Fruit fly (Drosophila melanogaster) whole organism, embryonic: Measurements from ENCODE around the gene mRpL39.

Experiments used
- B-H2 ChIP-seq: fragments of 200-800 bp; sonication (Bioruptor generic); optimal IDR thresholded peaks from 2 replicates; lab custom pipeline; 2018; ENCODE audit warnings: missing biosample characterization, mild to moderate bottlenecking, missing genetic modification characterization
- Bgb ChIP-seq: fragments of 200-800 bp; sonication (Bioruptor generic); IDR thresholded peaks from 2 replicates; pipeline ENCODE4 v1.3.6; 2022; ENCODE audit warnings: missing biosample characterization, missing genetic modification characterization; ENCODE audit not compliant: partially characterized antibody
- CG10431 ChIP-seq: fragments of 200-800 bp; sonication (Bioruptor generic); optimal IDR thresholded peaks from 3 replicates; lab custom pipeline; 2018; ENCODE audit warnings: missing biosample characterization, mild to moderate bottlenecking, missing genetic modification characterization
- CG10462 ChIP-seq: fragments of 200-800 bp; sonication (Bioruptor generic); optimal IDR thresholded peaks from 2 replicates; lab custom pipeline; 2016; ENCODE audit warnings: missing biosample characterization, missing genetic modification characterization
- CG11093 ChIP-seq: fragments of 200-800 bp; sonication (Bioruptor generic); IDR thresholded peaks from 3 replicates; pipeline ENCODE4 v1.3.6; 2022; ENCODE audit warnings: missing biosample characterization, missing genetic modification characterization
- CG11723 ChIP-seq: fragments of 200-800 bp; sonication (Bioruptor generic); optimal IDR thresholded peaks from 2 replicates; lab custom pipeline; 2017; ENCODE audit warnings: missing biosample characterization, mild to moderate bottlenecking, missing genetic modification characterization
- CG12942 ChIP-seq: fragments of 200-800 bp; sonication (Bioruptor generic); optimal IDR thresholded peaks from 3 replicates; lab custom pipeline; 2016; ENCODE audit warnings: missing biosample characterization, missing genetic modification characterization
- CG15269 ChIP-seq: fragments of 200-800 bp; sonication (Bioruptor generic); optimal IDR thresholded peaks from 2 replicates; lab custom pipeline; 2018; ENCODE audit warnings: missing biosample characterization, mild to moderate bottlenecking, missing genetic modification characterization, moderate library complexity
- CG2120 ChIP-seq: fragments of 200-800 bp; sonication (Bioruptor generic); optimal IDR thresholded peaks from 3 replicates; lab custom pipeline; 2016; ENCODE audit warnings: missing biosample characterization, missing genetic modification characterization
- CG3281 ChIP-seq: fragments of 200-800 bp; sonication (Bioruptor generic); optimal IDR thresholded peaks from 3 replicates; lab custom pipeline; 2017; ENCODE audit warnings: missing biosample characterization, mild to moderate bottlenecking, missing genetic modification characterization
- CG34224 ChIP-seq: fragments of 200-800 bp; sonication (Bioruptor generic); IDR thresholded peaks from 3 replicates; pipeline ENCODE4 v1.3.6; 2022; ENCODE audit warnings: missing biosample characterization, missing genetic modification characterization; ENCODE audit not compliant: partially characterized antibody
- CG5180 ChIP-seq: fragments of 200-800 bp; sonication (Bioruptor generic); optimal IDR thresholded peaks from 3 replicates; lab custom pipeline; 2017; ENCODE audit warnings: missing biosample characterization, missing genetic modification characterization, mild to moderate bottlenecking, moderate library complexity, missing genetic modification reagents
- CG6683 ChIP-seq: fragments of 200-800 bp; sonication (Bioruptor generic); optimal IDR thresholded peaks from 2 replicates; lab custom pipeline; 2017; ENCODE audit warnings: missing biosample characterization, mild to moderate bottlenecking, missing genetic modification characterization, missing genetic modification reagents
- CG6765 ChIP-seq: fragments of 200-800 bp; sonication (Bioruptor generic); optimal IDR thresholded peaks from 3 replicates; lab custom pipeline; 2017; ENCODE audit warnings: missing biosample characterization, mild to moderate bottlenecking, missing genetic modification characterization
- CG7556 ChIP-seq: fragments of 200-800 bp; sonication (Bioruptor generic); optimal IDR thresholded peaks from 2 replicates; lab custom pipeline; 2017; ENCODE audit warnings: missing biosample characterization, mild to moderate bottlenecking, missing genetic modification characterization
- CG8281 ChIP-seq: fragments of 200-800 bp; sonication (Bioruptor generic); optimal IDR thresholded peaks from 2 replicates; lab custom pipeline; 2018; ENCODE audit warnings: missing biosample characterization, mild to moderate bottlenecking, missing genetic modification characterization, moderate library complexity
- CG8478 ChIP-seq: fragments of >200 bp; optimal IDR thresholded peaks from 2 replicates; lab custom pipeline; 2018
- CG8944 ChIP-seq: fragments of 200-800 bp; sonication (Bioruptor generic); optimal IDR thresholded peaks from 3 replicates; lab custom pipeline; 2016; ENCODE audit warnings: missing biosample characterization, missing genetic modification characterization
- HmgZ ChIP-seq: fragments of 200-800 bp; sonication (Bioruptor generic); optimal IDR thresholded peaks from 2 replicates; lab custom pipeline; 2018; ENCODE audit warnings: missing biosample characterization, mild to moderate bottlenecking, missing genetic modification characterization
- Hmx ChIP-seq: fragments of 200-800 bp; sonication (Bioruptor generic); optimal IDR thresholded peaks from 2 replicates; lab custom pipeline; 2016; ENCODE audit warnings: missing biosample characterization, missing genetic modification characterization
- Lim3 ChIP-seq: fragments of 200-800 bp; sonication (Bioruptor generic); IDR thresholded peaks from 2 replicates; pipeline ENCODE4 v1.3.6; 2022; ENCODE audit warnings: missing biosample characterization, missing genetic modification characterization
- Max ChIP-seq: fragments of 200-800 bp; sonication (Bioruptor generic); optimal IDR thresholded peaks from 2 replicates; lab custom pipeline; 2016; ENCODE audit warnings: missing biosample characterization, mild to moderate bottlenecking, missing genetic modification characterization
- Nf-YB ChIP-seq: fragments of 200-800 bp; sonication (Bioruptor generic); optimal IDR thresholded peaks from 3 replicates; lab custom pipeline; 2019; ENCODE audit warnings: missing biosample characterization, mild to moderate bottlenecking, missing genetic modification characterization, moderate library complexity
- PHDP ChIP-seq: fragments of 200-800 bp; sonication (Bioruptor generic); optimal IDR thresholded peaks from 3 replicates; lab custom pipeline; 2018; ENCODE audit warnings: missing biosample characterization, mild to moderate bottlenecking, missing genetic modification characterization, moderate library complexity
- abd-A ChIP-seq: fragments of 200-800 bp; sonication (Bioruptor generic); optimal IDR thresholded peaks from 3 replicates; lab custom pipeline; 2019; ENCODE audit warnings: missing biosample characterization, mild to moderate bottlenecking, missing genetic modification characterization, moderate library complexity
- bbx ChIP-seq: fragments of 200-800 bp; sonication (Bioruptor generic); IDR thresholded peaks from 2 replicates; pipeline ENCODE4 v1.3.6; 2022; ENCODE audit warnings: missing biosample characterization, missing genetic modification characterization; ENCODE audit not compliant: partially characterized antibody
- crol ChIP-seq: fragments of 200-800 bp; sonication (Bioruptor generic); IDR thresholded peaks from 2 replicates; pipeline ENCODE4 v1.3.6; 2022; ENCODE audit warnings: missing biosample characterization, missing genetic modification characterization
- ewg ChIP-seq: fragments of 200-800 bp; sonication (Bioruptor generic); optimal IDR thresholded peaks from 3 replicates; lab custom pipeline; 2017; ENCODE audit warnings: mild to moderate bottlenecking, missing biosample characterization, missing genetic modification reagents, missing genetic modification characterization
- gt ChIP-seq: fragments of 200-800 bp; sonication (Bioruptor generic); IDR thresholded peaks from 2 replicates; pipeline ENCODE4 v1.3.6; 2022; ENCODE audit warnings: missing biosample characterization, missing genetic modification characterization
- hbn ChIP-seq: fragments of 200-800 bp; sonication (Bioruptor generic); IDR thresholded peaks from 2 replicates; pipeline ENCODE4 v1.3.6; 2022; ENCODE audit warnings: missing biosample characterization, missing genetic modification characterization; ENCODE audit not compliant: partially characterized antibody
- her ChIP-seq: fragments of 200-800 bp; sonication (Bioruptor generic); optimal IDR thresholded peaks from 2 replicates; lab custom pipeline; 2016; ENCODE audit warnings: missing biosample characterization, missing genetic modification characterization
- jumu ChIP-seq: fragments of 200-800 bp; sonication (Bioruptor generic); optimal IDR thresholded peaks from 3 replicates; lab custom pipeline; 2016; ENCODE audit warnings: missing biosample characterization, missing genetic modification characterization
- ken ChIP-seq: fragments of 200-800 bp; sonication (Bioruptor generic); IDR thresholded peaks from 3 replicates; pipeline ENCODE4 v1.3.6; 2022; ENCODE audit warnings: missing biosample characterization, missing genetic modification characterization
- klu ChIP-seq: fragments of 200-800 bp; sonication (Bioruptor generic); IDR thresholded peaks from 2 replicates; pipeline ENCODE4 v1.3.6; 2022; ENCODE audit warnings: missing biosample characterization, missing genetic modification characterization
- lilli ChIP-seq: fragments of 200-800 bp; sonication (Bioruptor generic); optimal IDR thresholded peaks from 3 replicates; lab custom pipeline; 2016; ENCODE audit warnings: missing biosample characterization, missing genetic modification characterization
- peb ChIP-seq: fragments of 200-800 bp; sonication (Bioruptor generic); IDR thresholded peaks from 2 replicates; pipeline ENCODE4 v1.3.6; 2022; ENCODE audit warnings: missing biosample characterization, missing genetic modification characterization
- pho ChIP-seq: fragments of 200-800 bp; sonication (Bioruptor generic); optimal IDR thresholded peaks from 2 replicates; lab custom pipeline; 2016; ENCODE audit warnings: missing biosample characterization, missing genetic modification characterization
- pum ChIP-seq: fragments of 200-800 bp; sonication (Bioruptor generic); optimal IDR thresholded peaks from 2 replicates; lab custom pipeline; 2016; ENCODE audit warnings: missing biosample characterization, missing genetic modification characterization
- ro ChIP-seq: fragments of 200-800 bp; sonication (Bioruptor generic); IDR thresholded peaks from 2 replicates; pipeline ENCODE4 v1.3.6; 2022; ENCODE audit warnings: missing biosample characterization, missing genetic modification characterization
- slou ChIP-seq: fragments of 200-800 bp; sonication (Bioruptor generic); optimal IDR thresholded peaks from 3 replicates; lab custom pipeline; 2016; ENCODE audit warnings: missing biosample characterization, missing genetic modification characterization
- sqz ChIP-seq: fragments of 200-800 bp; sonication (Bioruptor generic); optimal IDR thresholded peaks from 3 replicates; lab custom pipeline; 2018; ENCODE audit warnings: missing biosample characterization, mild to moderate bottlenecking, missing genetic modification characterization

Gene mRpL39

DNA sequence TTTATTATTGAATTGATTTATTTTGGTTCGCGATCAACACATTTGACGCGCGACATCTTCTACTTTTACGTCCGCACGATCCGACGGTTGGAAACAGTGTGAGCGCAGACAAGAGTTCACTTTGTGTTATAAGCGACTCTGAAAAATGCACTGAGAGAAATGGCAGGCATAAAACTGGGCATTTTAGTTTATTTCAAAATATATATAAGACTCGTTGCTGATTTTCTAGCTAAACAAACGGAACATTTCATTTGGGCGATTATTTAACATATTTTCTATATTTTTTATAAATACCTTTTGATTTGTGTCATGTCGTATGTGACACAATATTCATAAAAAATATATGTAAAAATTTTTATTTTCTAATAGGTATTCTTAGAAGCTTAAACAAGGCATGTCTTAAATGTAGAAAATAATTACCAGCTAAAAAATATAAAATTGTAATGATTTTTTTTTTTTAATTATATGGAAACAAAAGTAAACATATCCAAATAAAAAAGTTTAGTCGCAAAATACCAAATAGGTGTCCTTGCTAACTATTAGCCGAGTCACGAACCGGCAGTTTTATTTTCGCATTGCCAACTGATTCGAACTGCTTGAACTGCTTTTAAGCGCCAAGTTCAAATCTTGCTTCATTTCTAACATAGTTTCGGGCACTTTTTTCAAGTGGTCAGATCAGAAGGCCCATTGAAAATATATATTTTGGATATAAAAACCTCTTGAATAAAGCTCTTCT, 14.7 kb upstream of the mRpL39 start, which contains the start of gene Reck (continued):
- TF ChIP-seq CG10431 (peak; percentile 19), CG15269 (tag; lab: Kevin White, UChicago) (peak; percentile 83), gt (GFP tag; lab: Robert Waterston, UW) (peak; percentile 29; the same call in 1 of the 2 replicates), jumu (GFP tag; lab: Kevin White, UChicago) (no peak), ewg (GFP tag; lab: Kevin White, UChicago) (peak; percentile 71), CG10462 (GFP tag; lab: Kevin White, UChicago) (peak; percentile 42), ro (0 out of 2 replicates have a peak, but pooled peaks have one; percentile 33), Nf-YB (peak; percentile 65), CG6683 (GFP tag; lab: Kevin White, UChicago) (peak; percentile 65), pho (GFP tag; lab: Kevin White, UChicago) (no peak), CG8281 (tag; lab: Kevin White, UChicago) (peak; percentile 56), Hmx (no peak), CG7556 (GFP tag; lab: Kevin White, UChicago) (peak; percentile 76), CG5180 (GFP tag; lab: Kevin White, UChicago) (peak; percentile 72), HmgZ (tag; lab: Kevin White, UChicago) (no peak), lilli (GFP tag; lab: Kevin White, UChicago) (peak; percentile 71), klu (GFP tag; lab: Robert Waterston, UW) (no peak), CG2120 (GFP tag; lab: Kevin White, UChicago) (peak; percentile 66), peb (GFP tag; lab: Robert Waterston, UW) (no peak), CG12942 (GFP tag; lab: Kevin White, UChicago) (peak; percentile 68), CG8944 (peak; percentile 12), CG8478 (no peak), CG11093 (GFP tag; lab: Robert Waterston, UW) (no peak), her (no peak), CG3281 (GFP tag; lab: Kevin White, UChicago) (peak; percentile 84), hbn (GFP tag; lab: Robert Waterston, UW) (no peak), PHDP (tag; lab: Kevin White, UChicago) (peak; percentile 89), B-H2 (GFP tag; lab: Kevin White, UChicago) (no peak), Lim3 (no peak), bbx (GFP tag; lab: Robert Waterston, UW) (no peak; the same call in 1 of the 2 replicates), CG34224 (GFP tag; lab: Robert Waterston, UW) (no peak), ken (GFP tag; lab: Robert Waterston, UW) (peak; percentile 65), CG11723 (GFP tag; lab: Kevin White, UChicago) (peak; percentile 50), Max (GFP tag; lab: Kevin White, UChicago) (peak; percentile 71), sqz (GFP tag; lab: Kevin White, UChicago) (peak; percentile 74), pum (GFP tag; lab: Kevin White, UChicago) (peak; percentile 47), slou (GFP tag; lab: Kevin White, UChicago) (peak; percentile 35), abd-A (no peak), crol (no peak), CG6765 (GFP tag; lab: Kevin White, UChicago) (peak; percentile 59), Bgb (GFP tag; lab: Robert Waterston, UW) (no peak)
